Worm (Caenorhabditis elegans): ENCODE data around the gene lurp-3.

Gene lurp-3

DNA sequence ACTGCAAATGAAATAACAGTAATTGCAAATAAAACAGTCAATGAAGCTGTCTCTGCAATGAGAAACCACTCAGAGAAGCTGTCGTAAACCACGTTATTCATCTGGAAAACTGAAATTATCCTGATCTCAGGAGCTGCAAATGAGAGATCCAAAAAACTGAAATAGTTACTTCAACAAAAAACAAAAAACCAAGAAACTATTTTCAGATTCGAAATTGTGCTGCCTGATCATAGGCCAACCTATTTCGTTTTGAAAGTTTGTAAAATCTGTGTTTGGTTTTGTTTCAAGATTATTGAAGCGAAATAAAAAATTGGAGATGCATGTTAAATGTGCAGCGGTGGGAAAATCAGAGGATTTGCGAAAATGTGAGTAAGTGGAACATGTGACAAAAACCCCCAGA is 34.9 kb upstream of the lurp-3 start, which contains the start of gene srv-8:
Gene srv-8, minus strand, starts transcription at position 101 of the 400 bp plus-strand sequence.
- no peak for TF ChIP-seq F57C9.4 (tag; optimal IDR thresholded peaks at IDR 0.05)

DNA sequence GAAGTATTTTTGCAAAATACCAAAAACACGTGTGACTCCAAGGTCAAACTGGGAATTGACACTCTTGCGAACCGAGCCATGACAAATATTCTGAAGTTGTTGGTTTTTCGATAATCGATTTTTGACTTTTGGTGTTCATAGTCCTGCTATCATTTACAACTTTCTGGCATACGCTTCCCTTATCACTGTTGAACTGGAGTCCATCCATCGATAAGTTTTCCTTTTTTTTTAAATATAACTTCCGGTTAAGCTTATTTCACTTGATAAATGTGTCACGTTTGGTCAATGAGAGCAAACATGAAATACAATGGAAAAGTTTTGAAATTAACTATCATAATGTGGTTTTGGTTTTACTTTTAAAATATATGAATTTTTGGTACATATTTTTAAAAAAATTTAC is 33.9 kb upstream of the lurp-3 start:
- TF ChIP-seq nhr-80 (tag; optimal IDR thresholded peaks at IDR 0.05) (peak; percentile 86), hsf-1 (GFP tag; IDR thresholded peaks at IDR 0.05) (no peak)

DNA sequence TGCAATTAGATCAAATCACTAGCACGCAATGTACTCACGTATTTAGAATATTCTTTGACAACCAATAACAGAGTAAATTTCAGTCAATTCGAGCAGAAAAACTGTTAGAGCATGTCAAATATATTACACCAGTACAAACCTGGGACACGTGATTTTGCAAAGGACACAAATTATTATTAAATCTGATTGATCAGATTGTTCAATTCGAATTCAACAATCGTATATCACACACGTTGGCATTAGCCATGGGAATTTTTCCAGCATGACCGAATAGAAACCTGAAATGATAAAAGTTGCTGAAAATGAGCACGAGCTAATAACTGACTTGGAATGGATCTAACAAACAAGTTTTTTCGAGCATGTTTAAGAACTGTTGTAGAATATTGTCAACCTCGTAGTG is 32.5 kb upstream of the lurp-3 start, which contains the start of gene srv-9:
Gene srv-9, minus strand, starts transcription at position 101 of the 400 bp plus-strand sequence.
- TF ChIP-seq B0336.3 (GFP tag; IDR thresholded peaks at IDR 0.05), result no peak
- no peak for TF ChIP-seq zfh-2 (GFP tag; conservative IDR thresholded peaks at IDR 0.05)
- no peak for TF ChIP-seq hrde-1 (tag; optimal IDR thresholded peaks at IDR 0.05; ENCODE audit: borderline replicate concordance)
- no peak for TF ChIP-seq fkh-3 (tag; optimal IDR thresholded peaks at IDR 0.05)
- no peak for TF ChIP-seq attf-3 (GFP tag; conservative IDR thresholded peaks at IDR 0.05)
- no peak for TF ChIP-seq die-1 (tag; optimal IDR thresholded peaks at IDR 0.05)
- TF ChIP-seq egl-44 (GFP tag; IDR thresholded peaks at IDR 0.05), result no peak
- TF ChIP-seq hmg-20 (GFP tag; IDR thresholded peaks at IDR 0.05), result no peak
- no peak for TF ChIP-seq cebp-1 (GFP tag; IDR thresholded peaks at IDR 0.05)
- TF ChIP-seq cebp-1 (tag; optimal IDR thresholded peaks at IDR 0.05), result no peak
- no peak for TF ChIP-seq F57A8.1 (GFP tag; optimal IDR thresholded peaks at IDR 0.05)
- TF ChIP-seq mxl-1 (tag; optimal IDR thresholded peaks at IDR 0.05), result no peak
- no peak for TF ChIP-seq ztf-3 (GFP tag; optimal IDR thresholded peaks at IDR 0.05)
- no peak for TF ChIP-seq T07F8.4 (tag; optimal IDR thresholded peaks at IDR 0.05)
- no peak for TF ChIP-seq lin-54 (GFP tag; optimal IDR thresholded peaks at IDR 0.05)
- no peak for TF ChIP-seq snpc-1.3 (tag; optimal IDR thresholded peaks at IDR 0.05; ENCODE audit: insufficient read depth)
- no peak for TF ChIP-seq nfya-1 (tag; optimal IDR thresholded peaks at IDR 0.05; ENCODE audit: borderline replicate concordance, insufficient read depth)
- no peak for TF ChIP-seq Y53F4B.3 (GFP tag; IDR thresholded peaks at IDR 0.05)

DNA sequence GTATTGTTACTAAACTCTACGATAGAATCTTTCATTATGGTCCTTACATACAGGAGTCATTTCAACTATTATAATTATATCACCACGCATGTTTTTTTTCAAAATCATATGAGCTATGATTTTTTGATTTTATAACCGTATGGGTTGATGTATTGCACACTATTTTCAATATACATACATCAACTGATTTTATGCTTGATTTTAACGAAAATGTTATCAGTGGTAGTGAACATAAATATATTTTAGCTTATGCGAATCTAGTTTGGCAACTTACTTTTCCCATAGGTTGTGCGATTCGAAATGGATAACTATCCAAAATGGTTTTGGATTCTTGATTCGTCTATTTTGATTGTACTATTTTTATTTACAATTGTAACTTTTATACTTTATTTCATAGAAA is 31.9 kb upstream of the lurp-3 start, which contains the start of gene srv-10:
Gene srv-10, plus strand, starts transcription at position 301 of the 400 bp plus-strand sequence.
- TF ChIP-seq somi-1 (GFP tag; optimal IDR thresholded peaks at IDR 0.05) (no peak), B0261.1 (tag; optimal IDR thresholded peaks at IDR 0.05) (no peak), rcor-1 (GFP tag; IDR thresholded peaks at IDR 0.05) (no peak), lin-40 (tag; optimal IDR thresholded peaks at IDR 0.05) (no peak), attf-6 (GFP tag; IDR thresholded peaks at IDR 0.05) (no peak), atf-7 (tag; optimal IDR thresholded peaks at IDR 0.05) (no peak), xnd-1 (tag; optimal IDR thresholded peaks at IDR 0.05) (no peak), nfya-1 (tag; optimal IDR thresholded peaks at IDR 0.05; ENCODE audit: borderline replicate concordance, insufficient read depth) (no peak), mel-28 (tag; optimal IDR thresholded peaks at IDR 0.05; ENCODE audit: borderline replicate concordance) (no peak), sdz-38 (tag; optimal IDR thresholded peaks at IDR 0.05) (no peak)

DNA sequence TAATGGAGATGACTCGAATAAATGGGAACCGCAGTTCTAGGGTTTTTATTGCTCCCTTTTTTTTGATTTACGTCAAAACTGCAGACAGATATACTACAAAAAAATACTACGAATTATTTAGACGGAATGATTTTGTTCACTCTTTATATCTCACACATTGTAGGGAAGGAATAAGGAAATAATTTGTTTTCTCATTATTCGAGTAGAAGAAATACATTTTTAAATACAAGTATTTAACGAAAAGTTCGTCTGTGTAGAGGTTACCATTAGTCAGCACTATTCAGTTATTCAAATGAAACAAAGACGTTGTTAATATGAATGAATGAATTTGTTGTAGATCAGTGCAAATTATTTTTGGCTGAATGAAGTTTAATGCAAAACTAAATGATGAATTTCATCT is 28.8 kb upstream of the lurp-3 start, which contains the start of gene srd-18:
Gene srd-18, minus strand, starts transcription at position 101 of the 400 bp plus-strand sequence.
- TF ChIP-seq madf-6 (GFP tag; IDR thresholded peaks at IDR 0.05) (no peak), hlh-26 (GFP tag; conservative IDR thresholded peaks at IDR 0.05) (no peak), F22D6.2 (tag; optimal IDR thresholded peaks at IDR 0.05) (no peak), hlh-12 (tag; optimal IDR thresholded peaks at IDR 0.05) (no peak), lin-35 (GFP tag; optimal IDR thresholded peaks at IDR 0.05) (no peak), Y53G8AR.9 (GFP tag; conservative IDR thresholded peaks at IDR 0.05) (no peak), repo-1 (tag; optimal IDR thresholded peaks at IDR 0.05) (no peak), lin-54 (GFP tag; optimal IDR thresholded peaks at IDR 0.05) (no peak), ceh-100 (GFP tag; IDR thresholded peaks at IDR 0.05) (no peak), Y79H2A.3 (GFP tag; conservative IDR thresholded peaks at IDR 0.05) (no peak), lsl-1 (GFP tag; optimal IDR thresholded peaks at IDR 0.05) (no peak), dpff-1 (tag; optimal IDR thresholded peaks at IDR 0.05) (no peak), atf-7 (tag; optimal IDR thresholded peaks at IDR 0.05) (no peak), cebp-2 (GFP tag; IDR thresholded peaks at IDR 0.05) (no peak), mcd-1 (GFP tag; IDR thresholded peaks at IDR 0.05) (no peak), nhr-90 (tag; optimal IDR thresholded peaks at IDR 0.05) (no peak)
